Fruit fly (Drosophila melanogaster) whole organism, embryonic: ENCODE results near the gene CG5273.
A peak's percentile ranks its signal among the peaks of the same experiment; 100 is the strongest.

Source experiments
- Atf3 ChIP-seq: fragments of 200-800 bp; sonication (Bioruptor generic); optimal IDR thresholded peaks from 3 replicates; lab custom pipeline; 2016; ENCODE audit warnings: missing biosample characterization, missing genetic modification characterization
- Bteb2 ChIP-seq: fragments of 200-800 bp; sonication (Bioruptor generic); optimal IDR thresholded peaks from 2 replicates; lab custom pipeline; 2016; ENCODE audit warnings: missing biosample characterization, missing genetic modification characterization
- C15 ChIP-seq: fragments of 200-800 bp; sonication (Bioruptor generic); IDR thresholded peaks from 3 replicates; pipeline ENCODE4 v1.3.6; 2022; ENCODE audit warnings: missing biosample characterization, missing genetic modification characterization
- CG10209 ChIP-seq: fragments of 200-800 bp; sonication (Bioruptor generic); optimal IDR thresholded peaks from 3 replicates; lab custom pipeline; 2017; ENCODE audit warnings: missing biosample characterization, mild to moderate bottlenecking, missing genetic modification characterization, missing genetic modification reagents
- CG10543 ChIP-seq: fragments of 200-800 bp; sonication (Bioruptor generic); optimal IDR thresholded peaks from 3 replicates; lab custom pipeline; 2017; ENCODE audit warnings: missing biosample characterization, mild to moderate bottlenecking, missing genetic modification characterization, moderate library complexity
- CG11085 ChIP-seq: fragments of 200-800 bp; sonication (Bioruptor generic); IDR thresholded peaks from 2 replicates; pipeline ENCODE4 v1.3.6; 2022; ENCODE audit warnings: missing biosample characterization, missing genetic modification characterization
- CG11504 ChIP-seq: fragments of 200-800 bp; sonication (Bioruptor generic); optimal IDR thresholded peaks from 3 replicates; lab custom pipeline; 2019; ENCODE audit warnings: missing biosample characterization, mild to moderate bottlenecking, missing genetic modification characterization, moderate library complexity
- CG12219 ChIP-seq: fragments of 200-800 bp; sonication (Bioruptor generic); optimal IDR thresholded peaks from 3 replicates; lab custom pipeline; 2018; ENCODE audit warnings: missing biosample characterization, mild to moderate bottlenecking, missing genetic modification characterization
- CG14710 ChIP-seq: fragments of 200-800 bp; sonication (Bioruptor generic); optimal IDR thresholded peaks from 3 replicates; lab custom pipeline; 2019; ENCODE audit warnings: missing biosample characterization, mild to moderate bottlenecking, missing genetic modification characterization, moderate library complexity
- CG15269 ChIP-seq: fragments of 200-800 bp; sonication (Bioruptor generic); optimal IDR thresholded peaks from 2 replicates; lab custom pipeline; 2018; ENCODE audit warnings: missing biosample characterization, mild to moderate bottlenecking, missing genetic modification characterization, moderate library complexity
- CG15479 ChIP-seq: fragments of 200-800 bp; sonication (Bioruptor generic); optimal IDR thresholded peaks from 3 replicates; lab custom pipeline; 2019; ENCODE audit warnings: missing biosample characterization, mild to moderate bottlenecking, missing genetic modification characterization, moderate library complexity
- CG16813 ChIP-seq: fragments of 200-800 bp; sonication (Bioruptor generic); IDR thresholded peaks from 3 replicates; pipeline ENCODE4 v1.3.6; 2022; ENCODE audit warnings: missing biosample characterization, missing genetic modification characterization; ENCODE audit not compliant: partially characterized antibody
- CG17361 ChIP-seq: fragments of 200-800 bp; sonication (Bioruptor generic); IDR thresholded peaks from 3 replicates; pipeline ENCODE4 v1.3.6; 2022; ENCODE audit warnings: missing biosample characterization, missing genetic modification characterization
- CG1792 ChIP-seq: fragments of 200-800 bp; sonication (Bioruptor generic); optimal IDR thresholded peaks from 2 replicates; lab custom pipeline; 2016; ENCODE audit warnings: missing biosample characterization, missing genetic modification characterization
- CG18262 ChIP-seq: fragments of 200-800 bp; optimal IDR thresholded peaks from 3 replicates; lab custom pipeline; 2019; ENCODE audit warnings: missing biosample characterization, mild to moderate bottlenecking, missing genetic modification characterization, moderate library complexity
- CG18599 ChIP-seq: fragments of 200-800 bp; sonication (Bioruptor generic); optimal IDR thresholded peaks from 3 replicates; lab custom pipeline; 2017; ENCODE audit warnings: missing biosample characterization, missing genetic modification characterization, mild to moderate bottlenecking, moderate library complexity, missing genetic modification reagents
- CG18764 ChIP-seq: fragments of 200-800 bp; sonication (Bioruptor generic); optimal IDR thresholded peaks from 3 replicates; lab custom pipeline; 2016; ENCODE audit warnings: missing biosample characterization, missing genetic modification characterization
- CG2202 ChIP-seq: fragments of 200-800 bp; sonication (Bioruptor generic); optimal IDR thresholded peaks from 2 replicates; lab custom pipeline; 2018; ENCODE audit warnings: missing biosample characterization, mild to moderate bottlenecking, missing genetic modification characterization
- CG4360 ChIP-seq: fragments of 200-800 bp; sonication (Bioruptor generic); IDR thresholded peaks from 2 replicates; pipeline ENCODE4 v1.3.6; 2022; ENCODE audit warnings: missing biosample characterization, missing genetic modification characterization
- CG4424 ChIP-seq: fragments of 200-800 bp; sonication (Bioruptor generic); optimal IDR thresholded peaks from 3 replicates; lab custom pipeline; 2016; ENCODE audit warnings: missing biosample characterization, missing genetic modification characterization
- CG6175 ChIP-seq: fragments of 200-800 bp; sonication (Bioruptor generic); IDR thresholded peaks from 3 replicates; pipeline ENCODE4 v1.3.6; 2022; ENCODE audit warnings: missing biosample characterization, missing genetic modification characterization
- CG6683 ChIP-seq: fragments of 200-800 bp; sonication (Bioruptor generic); optimal IDR thresholded peaks from 2 replicates; lab custom pipeline; 2017; ENCODE audit warnings: missing biosample characterization, mild to moderate bottlenecking, missing genetic modification characterization, missing genetic modification reagents
- CG6854 ChIP-seq: fragments of 200-800 bp; sonication (Bioruptor generic); optimal IDR thresholded peaks from 3 replicates; lab custom pipeline; 2017; ENCODE audit warnings: missing biosample characterization, mild to moderate bottlenecking, missing genetic modification characterization
- CG7372 ChIP-seq: fragments of 200-800 bp; sonication (Bioruptor generic); IDR thresholded peaks from 2 replicates; pipeline ENCODE4 v1.3.6; 2022; ENCODE audit warnings: missing biosample characterization, missing genetic modification characterization
- CG7786 ChIP-seq: fragments of 200-800 bp; sonication (Bioruptor generic); optimal IDR thresholded peaks from 2 replicates; lab custom pipeline; 2016; ENCODE audit warnings: missing biosample characterization, missing genetic modification characterization
- CG7963 ChIP-seq: fragments of 200-800 bp; sonication (Bioruptor generic); IDR thresholded peaks from 3 replicates; pipeline ENCODE4 v1.3.6; 2022; ENCODE audit warnings: missing biosample characterization, missing genetic modification characterization; ENCODE audit not compliant: partially characterized antibody
- CG9609 ChIP-seq: fragments of 200-800 bp; sonication (Bioruptor generic); optimal IDR thresholded peaks from 3 replicates; lab custom pipeline; 2016; ENCODE audit warnings: missing biosample characterization, missing genetic modification characterization
- CG9876 ChIP-seq: fragments of 200-800 bp; sonication (Bioruptor generic); optimal IDR thresholded peaks from 2 replicates; lab custom pipeline; 2016; ENCODE audit warnings: missing biosample characterization, missing genetic modification characterization
- CTCF ChIP-seq: fragments of 200-800 bp; sonication (Bioruptor generic); optimal IDR thresholded peaks from 2 replicates; lab custom pipeline; 2017; ENCODE audit warnings: missing biosample characterization, mild to moderate bottlenecking, missing genetic modification characterization, moderate library complexity
- CoRest ChIP-seq: fragments of 200-800 bp; sonication (Bioruptor generic); optimal IDR thresholded peaks from 3 replicates; lab custom pipeline; 2018; ENCODE audit warnings: missing biosample characterization, mild to moderate bottlenecking, missing genetic modification characterization, moderate library complexity
- Dad ChIP-seq: fragments of 200-800 bp; sonication (Bioruptor generic); optimal IDR thresholded peaks from 3 replicates; lab custom pipeline; 2016; ENCODE audit warnings: missing biosample characterization, missing genetic modification characterization
- Dref ChIP-seq: fragments of 200-800 bp; sonication (Bioruptor generic); IDR thresholded peaks from 2 replicates; pipeline ENCODE4 v1.3.6; 2022; ENCODE audit warnings: missing biosample characterization, missing genetic modification characterization
- Hand ChIP-seq: fragments of 200-800 bp; sonication (Bioruptor generic); optimal IDR thresholded peaks from 2 replicates; lab custom pipeline; 2017; ENCODE audit warnings: mild to moderate bottlenecking, missing biosample characterization, missing genetic modification reagents, missing genetic modification characterization
- Hmr ChIP-seq: fragments of 200-800 bp; sonication (Bioruptor generic); optimal IDR thresholded peaks from 3 replicates; lab custom pipeline; 2017; ENCODE audit warnings: mild to moderate bottlenecking, missing biosample characterization, missing genetic modification reagents, missing genetic modification characterization
- MTF-1 ChIP-seq: fragments of 200-800 bp; sonication (Bioruptor generic); optimal IDR thresholded peaks from 2 replicates; lab custom pipeline; 2018; ENCODE audit warnings: missing biosample characterization, mild to moderate bottlenecking, missing genetic modification characterization, borderline replicate concordance
- Nf-YC ChIP-seq: fragments of 200-800 bp; optimal IDR thresholded peaks from 3 replicates; lab custom pipeline; 2019; ENCODE audit warnings: missing biosample characterization, mild to moderate bottlenecking, missing genetic modification characterization, moderate library complexity
- Oli ChIP-seq: fragments of 200-800 bp; sonication (Bioruptor generic); optimal IDR thresholded peaks from 2 replicates; lab custom pipeline; 2018; ENCODE audit warnings: missing biosample characterization, mild to moderate bottlenecking, missing genetic modification characterization, moderate library complexity
- PHDP ChIP-seq: fragments of 200-800 bp; sonication (Bioruptor generic); optimal IDR thresholded peaks from 3 replicates; lab custom pipeline; 2018; ENCODE audit warnings: missing biosample characterization, mild to moderate bottlenecking, missing genetic modification characterization, moderate library complexity
- al ChIP-seq: fragments of 200-800 bp; sonication (Bioruptor generic); IDR thresholded peaks from 2 replicates; pipeline ENCODE4 v1.3.6; 2022; ENCODE audit warnings: missing biosample characterization, missing genetic modification characterization
- ara ChIP-seq: fragments of 200-800 bp; sonication (Bioruptor generic); IDR thresholded peaks from 2 replicates; pipeline ENCODE4 v1.3.6; 2022; ENCODE audit warnings: missing biosample characterization, missing genetic modification characterization
- ase ChIP-seq: fragments of 200-800 bp; sonication (Bioruptor generic); IDR thresholded peaks from 3 replicates; pipeline ENCODE4 v1.3.6; 2022; ENCODE audit warnings: missing biosample characterization, missing genetic modification characterization
- croc ChIP-seq: fragments of 200-800 bp; sonication (Bioruptor generic); conservative IDR thresholded peaks from 3 replicates; pipeline ENCODE4 v1.3.6; 2022; ENCODE audit warnings: missing biosample characterization, missing genetic modification characterization
- crol ChIP-seq: fragments of 200-800 bp; sonication (Bioruptor generic); IDR thresholded peaks from 2 replicates; pipeline ENCODE4 v1.3.6; 2022; ENCODE audit warnings: missing biosample characterization, missing genetic modification characterization
- ewg ChIP-seq: fragments of 200-800 bp; sonication (Bioruptor generic); optimal IDR thresholded peaks from 3 replicates; lab custom pipeline; 2017; ENCODE audit warnings: mild to moderate bottlenecking, missing biosample characterization, missing genetic modification reagents, missing genetic modification characterization
- grau ChIP-seq: fragments of 200-800 bp; optimal IDR thresholded peaks from 3 replicates; lab custom pipeline; 2019; ENCODE audit warnings: missing biosample characterization, mild to moderate bottlenecking, missing genetic modification characterization, moderate library complexity
- her ChIP-seq: fragments of 200-800 bp; sonication (Bioruptor generic); optimal IDR thresholded peaks from 2 replicates; lab custom pipeline; 2016; ENCODE audit warnings: missing biosample characterization, missing genetic modification characterization
- lmd ChIP-seq: fragments of 200-800 bp; sonication (Bioruptor generic); IDR thresholded peaks from 2 replicates; pipeline ENCODE4 v1.3.6; 2022; ENCODE audit warnings: missing biosample characterization, missing genetic modification characterization
- pb ChIP-seq: fragments of 200-800 bp; sonication (Bioruptor generic); optimal IDR thresholded peaks from 3 replicates; lab custom pipeline; 2016; ENCODE audit warnings: missing biosample characterization, missing genetic modification characterization
- sd ChIP-seq: fragments of 200-800 bp; sonication (Bioruptor generic); optimal IDR thresholded peaks from 3 replicates; lab custom pipeline; 2018; ENCODE audit warnings: missing biosample characterization, mild to moderate bottlenecking, missing genetic modification characterization, moderate library complexity
- sens ChIP-seq: fragments of 200-800 bp; sonication (Bioruptor generic); peaks from one replicate; lab custom pipeline; 2016; ENCODE audit warnings: missing biosample characterization, missing genetic modification characterization
- slp2 ChIP-seq: fragments of 200-800 bp; sonication (Bioruptor generic); optimal IDR thresholded peaks from 2 replicates; lab custom pipeline; 2016; ENCODE audit warnings: missing biosample characterization, missing genetic modification characterization
- sob ChIP-seq: fragments of 200-800 bp; sonication (Bioruptor generic); IDR thresholded peaks from 2 replicates; pipeline ENCODE4 v1.3.6; 2022; ENCODE audit warnings: missing biosample characterization, missing genetic modification characterization

The CG5273 gene

dm6 chrX:779344-779743 lies 19.9 kb downstream of the CG5273 start (continued):
- TF ChIP-seq CG6683 = no peak
- TF ChIP-seq CG9876 (GFP tag; lab: Kevin White, UChicago) = no peak
- no peak for TF ChIP-seq al (GFP tag; lab: Robert Waterston, UW)
- no peak for TF ChIP-seq CG7372 (GFP tag; lab: Robert Waterston, UW)
- no peak for TF ChIP-seq CG11085 (GFP tag; lab: Robert Waterston, UW)
- TF ChIP-seq pb (GFP tag; lab: Kevin White, UChicago) = no peak
- TF ChIP-seq MTF-1 (GFP tag; lab: Kevin White, UChicago) = no peak
- TF ChIP-seq Dref (GFP tag; lab: Robert Waterston, UW) = no peak
- TF ChIP-seq CG17361 (GFP tag; lab: Robert Waterston, UW) = 0 out of 3 replicates have a peak, but pooled peaks have one; percentile 24
- TF ChIP-seq CG15269 (tag; lab: Kevin White, UChicago) = peak; percentile 28
- no peak for TF ChIP-seq CG7786 (GFP tag; lab: Kevin White, UChicago)
- no peak for TF ChIP-seq CG14710 (tag; lab: Kevin White, UChicago)
- TF ChIP-seq CG4360 (GFP tag; lab: Robert Waterston, UW) = no peak
- TF ChIP-seq ara (GFP tag; lab: Robert Waterston, UW) = peak; percentile 34; the same call in 1 of the 2 replicates
- TF ChIP-seq CG2202 = no peak
- peak; percentile 25; the same call in 1 of the 2 replicates for TF ChIP-seq lmd (GFP tag; lab: Robert Waterston, UW)
- no peak for TF ChIP-seq CTCF
- TF ChIP-seq CoRest (tag; lab: Kevin White, UChicago) = peak; percentile 19
- no peak for TF ChIP-seq CG9609 (GFP tag; lab: Kevin White, UChicago)
- TF ChIP-seq Hmr (GFP tag; lab: Kevin White, UChicago) = no peak
- TF ChIP-seq CG18599 (GFP tag; lab: Kevin White, UChicago) = peak; percentile 12
- no peak for TF ChIP-seq CG6854 (GFP tag; lab: Kevin White, UChicago)
- TF ChIP-seq Hand (GFP tag; lab: Kevin White, UChicago) = no peak
- no peak for TF ChIP-seq CG18764 (GFP tag; lab: Kevin White, UChicago)
- no peak for TF ChIP-seq CG6175 (GFP tag; lab: Robert Waterston, UW)
- peak; percentile 27; the same call in 1 of the 2 replicates for TF ChIP-seq crol (GFP tag; lab: Robert Waterston, UW)
- no peak for TF ChIP-seq croc
- TF ChIP-seq CG10543 (GFP tag; lab: Kevin White, UChicago) = no peak
- TF ChIP-seq CG1792 (GFP tag; lab: Kevin White, UChicago) = no peak
- TF ChIP-seq CG15479 (GFP tag; lab: Kevin White, UChicago) = no peak
- TF ChIP-seq her (GFP tag; lab: Kevin White, UChicago) = no peak
- TF ChIP-seq CG4424 (GFP tag; lab: Kevin White, UChicago) = peak; percentile 18
- no peak for TF ChIP-seq CG16813
- no peak for TF ChIP-seq CG7963
- peak; percentile 33 for TF ChIP-seq grau
- no peak for TF ChIP-seq slp2
- TF ChIP-seq CG11504 (tag; lab: Kevin White, UChicago) = no peak
- TF ChIP-seq CG10209 (GFP tag; lab: Kevin White, UChicago) = no peak
- no peak for TF ChIP-seq Dad (GFP tag; lab: Kevin White, UChicago)
- TF ChIP-seq CG12219 (GFP tag; lab: Kevin White, UChicago) = peak; percentile 6
- TF ChIP-seq ewg (GFP tag; lab: Kevin White, UChicago) = no peak
- TF ChIP-seq ase (GFP tag; lab: Robert Waterston, UW) = no peak
- TF ChIP-seq sob (GFP tag; lab: Robert Waterston, UW) = no peak
- no peak for TF ChIP-seq PHDP
- TF ChIP-seq sens (GFP tag; lab: Kevin White, UChicago) = peak; percentile 39
- no peak for TF ChIP-seq C15 (GFP tag; lab: Robert Waterston, UW)
- no peak for TF ChIP-seq sd (tag; lab: Kevin White, UChicago)
- no peak for TF ChIP-seq Bteb2 (GFP tag; lab: Kevin White, UChicago)
- no peak for TF ChIP-seq Atf3 (GFP tag; lab: Kevin White, UChicago)
- peak; percentile 44 for TF ChIP-seq CG18262
- peak; percentile 48 for TF ChIP-seq Oli (tag; lab: Kevin White, UChicago)
- TF ChIP-seq Nf-YC (tag; lab: Kevin White, UChicago) = no peak
